Worm (Caenorhabditis elegans) whole organism, L1 larva: ENCODE results near the gene W02G9.3.

ENCODE experiments used
- C16A3.4 ChIP-seq: fragments of 150-350 bp; optimal IDR thresholded peaks from 2 replicates; lab custom pipeline; 2014; ENCODE audit warnings: missing biosample characterization, missing genetic modification characterization
- alr-1 ChIP-seq: fragments of 200-800 bp; sonication (Bioruptor generic); optimal IDR thresholded peaks from 2 replicates; lab custom pipeline; 2018; ENCODE audit warnings: borderline replicate concordance, mild to moderate bottlenecking, missing genetic modification characterization, missing compliant biosample characterization
- blmp-1 ChIP-seq: fragments of 150-350 bp; optimal IDR thresholded peaks from 2 replicates; lab custom pipeline; 2014; ENCODE audit warnings: missing biosample characterization, missing genetic modification characterization
- ces-1 ChIP-seq: fragments of 150-350 bp; optimal IDR thresholded peaks from 2 replicates; lab custom pipeline; 2014; ENCODE audit warnings: missing biosample characterization, missing genetic modification reagents, missing genetic modification characterization
- fos-1 ChIP-seq: fragments of 150-350 bp; optimal IDR thresholded peaks from 2 replicates; lab custom pipeline; 2014; ENCODE audit warnings: missing biosample characterization, missing genetic modification characterization
- isw-1 ChIP-seq: fragments of 200-800 bp; sonication (Bioruptor generic); IDR thresholded peaks from 2 replicates; pipeline ENCODE4 v1.3.6; 2022; ENCODE audit warnings: missing genetic modification characterization, missing compliant biosample characterization
- lin-15B ChIP-seq: fragments of 150-350 bp; sonication (generic microtip); optimal IDR thresholded peaks from 3 replicates; lab custom pipeline; 2014; ENCODE audit warnings: missing biosample characterization, missing genetic modification characterization
- nhr-11 ChIP-seq: fragments of 150-350 bp; optimal IDR thresholded peaks from 2 replicates; lab custom pipeline; 2014; ENCODE audit warnings: missing biosample characterization, missing genetic modification characterization
- pax-3 ChIP-seq: fragments of 200-800 bp; sonication (Bioruptor generic); optimal IDR thresholded peaks from 2 replicates; lab custom pipeline; 2018; ENCODE audit warnings: mild to moderate bottlenecking, missing genetic modification characterization, moderate library complexity, missing compliant biosample characterization
- skn-1 ChIP-seq: fragments of 150-350 bp; optimal IDR thresholded peaks from 2 replicates; lab custom pipeline; 2014; ENCODE audit warnings: missing biosample characterization, missing genetic modification characterization
- unc-86 ChIP-seq: sonication (generic microtip); optimal IDR thresholded peaks from 2 replicates; lab custom pipeline; 2016; ENCODE audit warnings: missing genetic modification characterization, missing compliant biosample characterization
- xbp-1 ChIP-seq: sonication (generic microtip); optimal IDR thresholded peaks from 2 replicates; lab custom pipeline; 2016; ENCODE audit warnings: missing genetic modification characterization, missing compliant biosample characterization
- zag-1 ChIP-seq: fragments of 150-350 bp; optimal IDR thresholded peaks from 2 replicates; lab custom pipeline; 2014; ENCODE audit warnings: missing biosample characterization, missing genetic modification characterization

DNA sequence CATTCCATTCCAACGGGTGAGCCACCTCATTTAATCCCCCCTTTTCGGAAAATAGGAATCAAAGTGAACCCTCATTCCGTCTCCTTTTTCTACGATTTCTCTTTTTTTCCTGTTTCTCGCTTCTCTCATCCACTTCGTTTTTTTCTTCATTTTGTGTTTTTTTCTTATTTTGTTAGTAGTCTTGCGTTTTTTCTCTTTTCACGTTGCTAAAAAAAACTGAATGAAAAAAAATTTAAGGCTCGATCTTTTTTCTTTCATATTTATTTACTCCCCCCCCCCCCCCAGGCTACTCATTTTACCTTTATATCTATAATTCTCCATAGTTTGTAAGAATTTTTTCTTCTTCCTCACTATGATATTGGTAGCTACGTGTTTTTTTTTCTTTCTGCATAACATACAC lies 4.9 kb downstream of the W02G9.3 start:
- TF ChIP-seq blmp-1 (no peak), nhr-11 (tag; lab: Kevin White, UChicago) (no peak), ces-1 (GFP tag; lab: Kevin White, UChicago) (no peak), fos-1 (tag; lab: Kevin White, UChicago) (no peak), skn-1 (tag; lab: Kevin White, UChicago) (no peak), lin-15B (tag; lab: Kevin White, UChicago) (no peak), isw-1 (GFP tag; lab: Robert Waterston, UW) (no peak), alr-1 (tag; lab: Kevin White, UChicago) (no peak), C16A3.4 (tag; lab: Kevin White, UChicago) (no peak), xbp-1 (tag; lab: Kevin White, UChicago) (no peak), zag-1 (tag; lab: Kevin White, UChicago) (no peak), unc-86 (no peak), pax-3 (tag; lab: Kevin White, UChicago) (no peak)
